Fruit fly (Drosophila melanogaster): ENCODE results near the gene CG14052.

DNA sequence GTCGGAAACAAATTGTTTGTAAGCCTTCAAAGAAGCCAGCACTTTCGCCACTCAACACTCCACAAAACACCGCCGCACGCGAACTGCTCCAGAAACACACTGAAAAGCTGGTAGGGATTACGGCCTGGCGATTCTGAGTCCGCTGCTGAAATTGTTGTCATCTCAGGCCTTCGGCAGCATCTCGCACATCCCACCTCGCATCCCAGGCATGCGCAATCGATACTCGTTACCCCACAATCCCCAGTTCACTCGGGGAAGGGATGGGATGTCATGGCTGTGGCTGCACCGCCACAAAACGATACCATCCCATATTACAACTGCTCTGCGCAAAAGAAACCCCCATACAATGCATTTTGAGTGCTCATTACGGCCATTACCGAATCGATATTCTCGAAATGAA, 36.2 kb downstream of the CG14052 start, which contains the start of gene CG3078:
- TF ChIP-seq EcR (GFP tag; optimal IDR thresholded peaks at IDR 0.05) (no peak), CG8159 (tag; optimal IDR thresholded peaks at IDR 0.05) (no peak), gl (tag; optimal IDR thresholded peaks at IDR 0.05) (no peak), CG4496 (GFP tag; IDR thresholded peaks at IDR 0.05) (no peak), CG9948 (tag; optimal IDR thresholded peaks at IDR 0.05) (no peak), CG32121 (GFP tag; IDR thresholded peaks at IDR 0.05) (no peak), Pif1A (GFP tag; optimal IDR thresholded peaks at IDR 0.05) (no peak)
